Worm (Caenorhabditis elegans) whole organism, L1 larva: Measurements from ENCODE around the gene ogr-2.

ENCODE experiments used
- C04F5.9 ChIP-seq: sonication (generic microtip); optimal IDR thresholded peaks from 2 replicates; lab custom pipeline; 2016; ENCODE audit warnings: missing genetic modification characterization, missing compliant biosample characterization
- C16A3.4 ChIP-seq: fragments of 150-350 bp; optimal IDR thresholded peaks from 2 replicates; lab custom pipeline; 2014; ENCODE audit warnings: missing biosample characterization, missing genetic modification characterization
- F16B12.6 ChIP-seq: fragments of 150-350 bp; optimal IDR thresholded peaks from 2 replicates; lab custom pipeline; 2014; ENCODE audit warnings: missing biosample characterization, missing genetic modification characterization
- Y116A8C.19 ChIP-seq: sonication (generic microtip); optimal IDR thresholded peaks from 2 replicates; lab custom pipeline; 2016; ENCODE audit warnings: missing compliant biosample characterization, missing genetic modification characterization, borderline replicate concordance
- ama-1 ChIP-seq: fragments of 150-350 bp; optimal IDR thresholded peaks from 2 replicates; lab custom pipeline; 2014
- blmp-1 ChIP-seq: fragments of 150-350 bp; optimal IDR thresholded peaks from 2 replicates; lab custom pipeline; 2014; ENCODE audit warnings: missing biosample characterization, missing genetic modification characterization
- ceh-63 ChIP-seq: fragments of 200-800 bp; sonication (Bioruptor generic); optimal IDR thresholded peaks from 2 replicates; lab custom pipeline; 2018; ENCODE audit warnings: mild to moderate bottlenecking, missing genetic modification characterization, missing compliant biosample characterization
- ceh-82 ChIP-seq, 3 experiments: fragments of 150-350 bp in 1 of 3; sonication (generic microtip) in 2 of 3; optimal IDR thresholded peaks; 2 replicates each; lab custom pipeline; 2014 to 2017; ENCODE audit warnings: missing biosample characterization in 3 of 3, missing genetic modification characterization in 3 of 3
- ceh-90 ChIP-seq: sonication (generic microtip); optimal IDR thresholded peaks from 2 replicates; lab custom pipeline; 2016; ENCODE audit warnings: missing genetic modification characterization, missing compliant biosample characterization
- ces-1 ChIP-seq: fragments of 150-350 bp; optimal IDR thresholded peaks from 2 replicates; lab custom pipeline; 2014; ENCODE audit warnings: missing biosample characterization, missing genetic modification reagents, missing genetic modification characterization
- efl-1 ChIP-seq, 4 experiments: fragments of 150-350 bp; optimal IDR thresholded peaks in 3 of 4; peaks in 1 of 4; 1 replicate in 1 of 4; 2 replicates in 3 of 4; lab custom pipeline; 2014; ENCODE audit warnings: missing biosample characterization in 2 of 4, missing genetic modification characterization in 2 of 4, missing genetic modification reagents in 2 of 4
- efl-3 ChIP-seq: fragments of 200-800 bp; sonication (Bioruptor generic); optimal IDR thresholded peaks from 2 replicates; lab custom pipeline; 2018; ENCODE audit warnings: mild to moderate bottlenecking, missing genetic modification characterization, missing compliant biosample characterization
- egl-13 ChIP-seq: sonication (generic microtip); optimal IDR thresholded peaks from 2 replicates; lab custom pipeline; 2016; ENCODE audit warnings: missing genotype, missing genetic modification reagents, missing genetic modification characterization, missing compliant biosample characterization
- elt-3 ChIP-seq, 6 experiments: fragments of 150-350 bp in 1 of 6; sonication (generic microtip); optimal IDR thresholded peaks; 2 replicates each; lab custom pipeline; 2017 to 2018; ENCODE audit warnings: missing biosample characterization in 6 of 6, missing genetic modification characterization in 6 of 6, inconsistent platforms in 1 of 6
- ets-5 ChIP-seq: fragments of 200-800 bp; sonication (Bioruptor generic); IDR thresholded peaks from 2 replicates; pipeline ENCODE4 v1.3.6; 2022; ENCODE audit warnings: missing genetic modification characterization, missing compliant biosample characterization
- fkh-10 ChIP-seq: sonication (generic microtip); optimal IDR thresholded peaks from 2 replicates; lab custom pipeline; 2017; ENCODE audit warnings: missing biosample characterization, missing genetic modification reagents, missing genetic modification characterization
- fkh-8 ChIP-seq: sonication (generic microtip); optimal IDR thresholded peaks from 2 replicates; lab custom pipeline; 2016; ENCODE audit warnings: mild to moderate bottlenecking, missing genetic modification characterization, missing compliant biosample characterization
- grh-1 ChIP-seq: fragments of 200-800 bp; sonication (Bioruptor generic); IDR thresholded peaks from 2 replicates; pipeline ENCODE4 v1.3.6; 2022; ENCODE audit warnings: missing genetic modification reagents, missing genetic modification characterization, missing compliant biosample characterization
- hlh-17 ChIP-seq: fragments of 200-800 bp; sonication (Bioruptor generic); optimal IDR thresholded peaks from 2 replicates; lab custom pipeline; 2018; ENCODE audit warnings: missing genetic modification characterization, mild to moderate bottlenecking, missing compliant biosample characterization, moderate library complexity, borderline replicate concordance
- hlh-4 ChIP-seq: sonication (generic microtip); optimal IDR thresholded peaks from 2 replicates; lab custom pipeline; 2016; ENCODE audit warnings: mild to moderate bottlenecking, missing genetic modification characterization, missing compliant biosample characterization
- lin-13 ChIP-seq: fragments of 150-350 bp; optimal IDR thresholded peaks from 2 replicates; lab custom pipeline; 2014; ENCODE audit warnings: missing biosample characterization, missing genetic modification reagents, missing genetic modification characterization
- lin-14 ChIP-seq: fragments of 200-800 bp; sonication (Bioruptor generic); optimal IDR thresholded peaks from 2 replicates; lab custom pipeline; 2018; ENCODE audit warnings: mild to moderate bottlenecking, missing genetic modification characterization, moderate library complexity, missing compliant biosample characterization
- lin-15B ChIP-seq: fragments of 150-350 bp; sonication (generic microtip); optimal IDR thresholded peaks from 3 replicates; lab custom pipeline; 2014; ENCODE audit warnings: missing biosample characterization, missing genetic modification characterization
- lin-35 ChIP-seq, 2 experiments: fragments of 150-350 bp; optimal IDR thresholded peaks; 2 replicates each; lab custom pipeline; 2014; ENCODE audit warnings: missing biosample characterization in 2 of 2, missing genetic modification characterization in 2 of 2, missing genetic modification reagents in 2 of 2
- lir-3 ChIP-seq: sonication (generic microtip); optimal IDR thresholded peaks from 2 replicates; lab custom pipeline; 2016; ENCODE audit warnings: mild to moderate bottlenecking, missing genetic modification characterization, moderate library complexity, missing compliant biosample characterization; ENCODE audit not compliant: poor library complexity
- lsy-2 ChIP-seq, 2 experiments: fragments of 150-350 bp; optimal IDR thresholded peaks; 2 replicates each; lab custom pipeline; 2014; ENCODE audit warnings: missing biosample characterization in 2 of 2, missing genetic modification characterization in 2 of 2
- mef-2 ChIP-seq: fragments of 150-350 bp; optimal IDR thresholded peaks from 2 replicates; lab custom pipeline; 2014; ENCODE audit warnings: missing biosample characterization, missing genetic modification characterization
- nhr-20 ChIP-seq: sonication (generic microtip); optimal IDR thresholded peaks from 2 replicates; lab custom pipeline; 2016; ENCODE audit warnings: mild to moderate bottlenecking, missing genetic modification characterization, missing compliant biosample characterization
- nhr-237 ChIP-seq: fragments of 150-350 bp; optimal IDR thresholded peaks from 2 replicates; lab custom pipeline; 2014; ENCODE audit warnings: missing biosample characterization, missing genetic modification characterization
- nhr-28 ChIP-seq: fragments of 150-350 bp; optimal IDR thresholded peaks from 2 replicates; lab custom pipeline; 2014; ENCODE audit warnings: missing biosample characterization, missing genetic modification characterization
- nhr-71 ChIP-seq: sonication (generic microtip); optimal IDR thresholded peaks from 2 replicates; lab custom pipeline; 2016; ENCODE audit warnings: mild to moderate bottlenecking, missing genetic modification characterization, moderate library complexity, missing compliant biosample characterization
- nhr-76 ChIP-seq: sonication (generic microtip); optimal IDR thresholded peaks from 2 replicates; lab custom pipeline; 2017; ENCODE audit warnings: missing biosample characterization, missing genetic modification characterization
- nhr-77 ChIP-seq: fragments of 150-350 bp; optimal IDR thresholded peaks from 2 replicates; lab custom pipeline; 2014; ENCODE audit warnings: missing biosample characterization, missing genetic modification characterization
- nhr-90 ChIP-seq: sonication (generic microtip); optimal IDR thresholded peaks from 2 replicates; lab custom pipeline; 2016; ENCODE audit warnings: mild to moderate bottlenecking, missing genetic modification characterization, missing compliant biosample characterization; ENCODE audit not compliant: poor library complexity
- pag-3 ChIP-seq: sonication (generic microtip); optimal IDR thresholded peaks from 2 replicates; lab custom pipeline; 2017; ENCODE audit warnings: missing genetic modification characterization, mild to moderate bottlenecking, missing compliant biosample characterization, antibody characterized with exemption, borderline replicate concordance; ENCODE audit not compliant: insufficient read depth
- rnt-1 ChIP-seq: sonication (generic microtip); optimal IDR thresholded peaks from 2 replicates; lab custom pipeline; 2016; ENCODE audit warnings: mild to moderate bottlenecking, missing genetic modification characterization, moderate library complexity, missing compliant biosample characterization
- skn-1 ChIP-seq: fragments of 150-350 bp; optimal IDR thresholded peaks from 2 replicates; lab custom pipeline; 2014; ENCODE audit warnings: missing biosample characterization, missing genetic modification characterization
- sox-4 ChIP-seq: sonication (generic microtip); optimal IDR thresholded peaks from 2 replicates; lab custom pipeline; 2016; ENCODE audit warnings: missing genetic modification characterization, missing compliant biosample characterization
- tbx-2 ChIP-seq: sonication (generic microtip); optimal IDR thresholded peaks from 2 replicates; lab custom pipeline; 2016; ENCODE audit warnings: missing genetic modification characterization, missing compliant biosample characterization
- tlp-1 ChIP-seq: fragments of 150-350 bp; optimal IDR thresholded peaks from 2 replicates; lab custom pipeline; 2014; ENCODE audit warnings: missing biosample characterization, missing genetic modification characterization
- unc-130 ChIP-seq: fragments of 150-350 bp; optimal IDR thresholded peaks from 2 replicates; lab custom pipeline; 2017; ENCODE audit warnings: missing biosample characterization, missing genetic modification characterization, inconsistent platforms
- unc-62 ChIP-seq: fragments of 150-350 bp; optimal IDR thresholded peaks from 2 replicates; lab custom pipeline; 2014; ENCODE audit warnings: missing biosample characterization, missing genetic modification reagents, missing genetic modification characterization
- unc-98 ChIP-seq: fragments of 200-800 bp; sonication (Bioruptor generic); IDR thresholded peaks from 2 replicates; pipeline ENCODE4 v1.3.6; 2022; ENCODE audit warnings: missing genetic modification characterization, missing compliant biosample characterization
- vab-15 ChIP-seq: sonication (generic microtip); optimal IDR thresholded peaks from 2 replicates; lab custom pipeline; 2017; ENCODE audit warnings: missing genotype, mild to moderate bottlenecking, missing genetic modification characterization, missing compliant biosample characterization
- zip-4 ChIP-seq: fragments of 200-800 bp; sonication (Bioruptor generic); optimal IDR thresholded peaks from 2 replicates; lab custom pipeline; 2018; ENCODE audit warnings: mild to moderate bottlenecking, missing genetic modification characterization, moderate library complexity, missing compliant biosample characterization
- ztf-11 ChIP-seq, 2 experiments: sonication (generic microtip); optimal IDR thresholded peaks; 2 replicates each; lab custom pipeline; 2016 to 2017; ENCODE audit warnings: missing genetic modification characterization in 2 of 2, missing biosample characterization in 1 of 2, missing compliant biosample characterization in 1 of 2
- ztf-4 ChIP-seq: fragments of 150-350 bp; optimal IDR thresholded peaks from 2 replicates; lab custom pipeline; 2014; ENCODE audit warnings: missing biosample characterization, missing genetic modification characterization

ogr-2 gene

DNA sequence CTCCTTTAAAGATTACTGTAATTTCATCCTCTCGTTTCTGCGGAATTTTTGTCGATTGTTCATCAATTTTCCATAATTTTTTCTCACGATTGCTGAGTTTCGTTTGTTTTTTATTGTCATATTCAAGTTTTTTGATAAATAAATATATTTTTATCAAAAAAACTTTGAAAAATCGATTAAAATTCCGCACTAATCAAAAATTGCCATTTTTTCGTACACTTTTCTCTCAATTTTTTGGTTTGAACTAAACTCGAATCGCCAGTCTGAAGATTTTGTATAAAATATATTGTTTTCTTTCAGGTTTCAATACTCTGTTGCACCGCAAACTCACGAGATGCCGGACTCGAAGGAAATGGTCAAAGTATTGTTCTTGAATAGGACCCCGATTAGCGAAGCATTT, at the start of gene ogr-2:
ogr-2 (plus strand) TSS at position 301 of the 400 bp plus-strand sequence.
- TF ChIP-seq egl-13 (tag; lab: Kevin White, UChicago): no peak
- TF ChIP-seq ceh-82 (tag; optimal IDR thresholded peaks at IDR 0.05; lab: Kevin White, UChicago): no peak
- TF ChIP-seq tlp-1: no peak
- no peak for TF ChIP-seq fkh-8 (tag; lab: Kevin White, UChicago)

DNA sequence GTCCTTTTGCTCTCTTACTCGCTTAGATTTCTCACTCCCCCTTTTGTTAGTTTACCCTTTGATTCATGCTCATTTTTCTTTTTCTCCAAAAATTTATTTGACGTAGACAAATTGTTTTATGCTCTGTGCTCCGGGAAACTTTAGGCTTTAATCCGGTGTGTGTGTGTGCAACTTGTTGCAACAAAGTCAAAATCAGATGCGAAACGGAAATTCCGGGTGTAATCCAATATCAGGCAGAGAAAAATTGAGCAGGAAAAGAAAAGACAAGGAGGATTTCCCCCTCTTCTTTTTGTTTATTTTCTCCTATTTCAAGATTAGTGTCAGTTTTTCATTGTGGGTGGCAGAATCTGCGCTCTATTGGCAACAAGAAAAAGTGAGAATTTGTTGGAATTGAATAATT, 48.5 kb upstream of the ogr-2 start:
- no peak for TF ChIP-seq pag-3
- TF ChIP-seq lin-14: peak; percentile 67
- TF ChIP-seq mef-2 (tag; lab: Kevin White, UChicago): no peak
- TF ChIP-seq unc-98 (GFP tag; lab: Robert Waterston, UW): no peak
- peak; percentile 89 for TF ChIP-seq fkh-10
- peak; percentile 30 for TF ChIP-seq tbx-2 (tag; lab: Kevin White, UChicago)

DNA sequence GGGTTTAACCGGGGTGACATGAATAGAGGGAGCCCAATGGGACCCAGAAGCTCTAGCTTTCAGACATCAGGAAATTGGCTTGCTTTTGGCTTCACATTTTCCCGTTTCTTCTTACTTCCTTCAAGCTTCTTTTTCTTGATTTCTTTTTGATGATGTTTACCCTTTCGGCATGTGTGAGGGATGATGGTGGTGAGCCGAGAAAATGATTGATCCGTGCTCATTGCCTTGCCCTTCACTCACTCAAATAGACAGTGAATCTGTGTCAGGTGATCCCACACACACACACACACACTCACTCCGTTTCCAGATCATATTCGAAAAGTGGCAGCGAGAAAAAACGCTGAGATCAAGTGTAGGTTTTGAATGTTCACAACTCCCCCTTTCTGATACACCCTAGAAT, 46.3 kb upstream of the ogr-2 start:
- TF ChIP-seq sox-4 (tag; lab: Kevin White, UChicago): no peak
- no peak for TF ChIP-seq efl-1 (optimal IDR thresholded peaks at IDR 0.05; lab: Kevin White, UChicago)
- peak in 1 of 2 experiments; percentile 28 for TF ChIP-seq efl-1 (GFP tag; optimal IDR thresholded peaks at IDR 0.05 in 1 of 2; lab: Kevin White, UChicago)

DNA sequence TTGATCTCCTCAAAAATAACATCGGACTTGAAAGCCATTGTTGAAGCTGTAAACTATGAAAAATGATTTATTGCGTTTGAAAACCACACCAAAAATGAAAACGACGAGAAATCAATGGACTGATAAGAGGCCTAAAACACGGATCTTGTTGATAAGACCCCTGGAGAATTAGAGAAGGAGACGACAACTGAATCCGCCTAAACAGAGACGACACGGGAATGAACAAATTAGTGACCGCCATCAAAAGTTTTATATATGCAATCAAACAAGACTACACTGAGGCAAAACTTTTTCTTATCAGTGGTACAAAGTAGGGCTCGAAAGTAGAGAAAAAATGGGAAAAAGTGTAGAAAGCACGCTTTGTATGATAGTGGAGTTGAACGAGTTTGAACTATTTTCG, 39.9 kb upstream of the ogr-2 start, which contains the start of gene nlt-1:
nlt-1 (minus strand) TSS at position 78 of the 400 bp plus-strand sequence.
- no peak for TF ChIP-seq ztf-4
- TF ChIP-seq ama-1 (lab: Kevin White, UChicago): no peak
- no peak for TF ChIP-seq lin-14
- no peak for TF ChIP-seq ets-5 (GFP tag; lab: Robert Waterston, UW)
- no peak for TF ChIP-seq unc-62 (GFP tag; lab: Kevin White, UChicago)
- TF ChIP-seq nhr-28 (tag; lab: Kevin White, UChicago): no peak
- peak in 1 of 2 experiments; percentile 31 for TF ChIP-seq lsy-2 (tag; optimal IDR thresholded peaks at IDR 0.05; lab: Kevin White, UChicago)
- TF ChIP-seq lin-13 (GFP tag; lab: Kevin White, UChicago): no peak
- no peak for TF ChIP-seq C04F5.9
- TF ChIP-seq ceh-63 (GFP tag; lab: Kevin White, UChicago): no peak
- no peak for TF ChIP-seq hlh-17 (GFP tag; lab: Kevin White, UChicago)
- no peak for TF ChIP-seq ceh-82 (tag; optimal IDR thresholded peaks at IDR 0.05; lab: Kevin White, UChicago)
- no peak for TF ChIP-seq nhr-77
- peak in 1 of 6 experiments; percentile 41 for TF ChIP-seq elt-3 (tag; optimal IDR thresholded peaks at IDR 0.05; lab: Kevin White, UChicago)
- no peak for TF ChIP-seq Y116A8C.19 (tag; lab: Kevin White, UChicago)
- TF ChIP-seq nhr-237 (tag; lab: Kevin White, UChicago): no peak
- TF ChIP-seq unc-130 (tag; lab: Kevin White, UChicago): no peak
- peak in 1 of 2 experiments; percentile 58 for TF ChIP-seq lin-35 (GFP tag; optimal IDR thresholded peaks at IDR 0.05; lab: Kevin White, UChicago)
- TF ChIP-seq sox-4 (tag; lab: Kevin White, UChicago): no peak
- TF ChIP-seq ceh-90: no peak
- TF ChIP-seq grh-1 (GFP tag; lab: Robert Waterston, UW): no peak
- no peak for TF ChIP-seq zip-4 (GFP tag; lab: Kevin White, UChicago)
- no peak for TF ChIP-seq lir-3 (tag; lab: Kevin White, UChicago)
- TF ChIP-seq skn-1: no peak
- TF ChIP-seq C16A3.4 (tag; lab: Kevin White, UChicago): no peak
- no peak for TF ChIP-seq tbx-2 (tag; lab: Kevin White, UChicago)
- peak; percentile 66 for TF ChIP-seq nhr-20 (tag; lab: Kevin White, UChicago)
- peak; percentile 60 for TF ChIP-seq blmp-1
- peak; percentile 25 for TF ChIP-seq nhr-90 (tag; lab: Kevin White, UChicago)
- no peak for TF ChIP-seq lin-15B (tag; lab: Kevin White, UChicago)
- no peak for TF ChIP-seq vab-15 (tag; lab: Kevin White, UChicago)
- no peak for TF ChIP-seq efl-3 (GFP tag; lab: Kevin White, UChicago)
- peak; percentile 38 for TF ChIP-seq nhr-71 (tag; lab: Kevin White, UChicago)
- TF ChIP-seq nhr-76 (tag; lab: Kevin White, UChicago): no peak
- no peak for TF ChIP-seq ces-1 (GFP tag; lab: Kevin White, UChicago)
- no peak for TF ChIP-seq mef-2 (tag; lab: Kevin White, UChicago)
- no peak for TF ChIP-seq rnt-1 (tag; lab: Kevin White, UChicago)
- TF ChIP-seq F16B12.6 (tag; lab: Kevin White, UChicago): no peak
- no peak for TF ChIP-seq hlh-4 (tag; lab: Kevin White, UChicago)
- TF ChIP-seq ztf-11 (tag; optimal IDR thresholded peaks at IDR 0.05; lab: Kevin White, UChicago): no peak
